Worm (Caenorhabditis elegans) whole organism, L3 larva: ENCODE data around the gene tth-1.

Experiments used
- R02D3.7 ChIP-seq: fragments of 150-350 bp; optimal IDR thresholded peaks from 2 replicates; lab custom pipeline; 2014; ENCODE audit warnings: missing biosample characterization, missing genetic modification characterization
- ama-1 ChIP-seq: fragments of 150-350 bp; optimal IDR thresholded peaks from 2 replicates; lab custom pipeline; 2018
- ceh-28 ChIP-seq: fragments of 150-350 bp; optimal IDR thresholded peaks from 2 replicates; lab custom pipeline; 2014; ENCODE audit warnings: missing biosample characterization, missing genetic modification reagents, missing genetic modification characterization
- ceh-82 ChIP-seq: fragments of 150-350 bp; optimal IDR thresholded peaks from 2 replicates; lab custom pipeline; 2014; ENCODE audit warnings: missing biosample characterization, missing genetic modification characterization
- mdl-1 ChIP-seq: fragments of 150-350 bp; optimal IDR thresholded peaks from 2 replicates; lab custom pipeline; 2014; ENCODE audit warnings: missing biosample characterization, missing genetic modification characterization
- nhr-237 ChIP-seq: fragments of 150-350 bp; optimal IDR thresholded peaks from 2 replicates; lab custom pipeline; 2014; ENCODE audit warnings: missing biosample characterization, missing genetic modification characterization
- nhr-25 ChIP-seq: sonication (generic microtip); optimal IDR thresholded peaks from 2 replicates; lab custom pipeline; 2017; ENCODE audit warnings: missing biosample characterization, missing genetic modification characterization
- nhr-76 ChIP-seq: fragments of 150-350 bp; sonication (generic microtip); optimal IDR thresholded peaks from 5 replicates; lab custom pipeline; 2014; ENCODE audit warnings: missing biosample characterization, missing genetic modification characterization
- sea-2 ChIP-seq: fragments of 150-350 bp; sonication (generic microtip); optimal IDR thresholded peaks from 4 replicates; lab custom pipeline; 2014; ENCODE audit warnings: missing biosample characterization, missing genetic modification reagents, missing genetic modification characterization
- skn-1 ChIP-seq: fragments of 150-350 bp; optimal IDR thresholded peaks from 2 replicates; lab custom pipeline; 2014; ENCODE audit warnings: missing biosample characterization, missing genetic modification characterization
- snpc-4 ChIP-seq: fragments of 150-350 bp; optimal IDR thresholded peaks from 2 replicates; lab custom pipeline; 2014; ENCODE audit warnings: missing biosample characterization, missing genetic modification characterization
- unc-62 ChIP-seq: fragments of 150-350 bp; sonication (generic microtip); optimal IDR thresholded peaks from 4 replicates; lab custom pipeline; 2014; ENCODE audit warnings: missing biosample characterization, missing genetic modification reagents, missing genetic modification characterization
- zag-1 ChIP-seq: fragments of 150-350 bp; optimal IDR thresholded peaks from 2 replicates; lab custom pipeline; 2014; ENCODE audit warnings: missing biosample characterization, missing genetic modification characterization

DNA sequence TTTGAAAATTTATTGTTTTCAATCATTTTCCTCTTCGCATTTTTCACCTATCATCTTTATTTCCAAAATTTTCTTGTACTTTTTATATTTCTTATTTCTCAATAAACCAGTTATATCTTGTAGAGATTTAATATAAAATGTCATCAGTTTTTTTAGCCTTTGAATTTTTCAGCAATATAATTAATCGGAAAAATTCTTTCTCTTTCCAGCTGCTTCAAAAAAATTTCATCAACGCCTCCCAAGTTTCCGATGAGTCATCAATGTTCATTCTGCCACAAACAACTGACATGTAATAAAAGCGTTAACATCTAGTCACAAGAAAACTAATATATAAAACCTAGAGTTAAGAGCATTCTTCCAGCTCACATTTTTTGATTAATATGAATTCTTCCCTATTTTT, 10.4 kb downstream of the tth-1 start, which contains the start of gene F08F1.4:
- TF ChIP-seq sea-2 (GFP tag; lab: Kevin White, UChicago) (no peak), nhr-237 (tag; lab: Kevin White, UChicago) (no peak), mdl-1 (no peak), ama-1 (no peak), ceh-82 (no peak), R02D3.7 (tag; lab: Kevin White, UChicago) (no peak), zag-1 (tag; lab: Kevin White, UChicago) (no peak), snpc-4 (tag; lab: Kevin White, UChicago) (no peak), nhr-76 (tag; lab: Kevin White, UChicago) (no peak), unc-62 (no peak), ceh-28 (tag; lab: Kevin White, UChicago) (no peak), nhr-25 (tag; lab: Kevin White, UChicago) (no peak), skn-1 (no peak)
